Fruit fly (Drosophila melanogaster) whole organism, embryonic: ENCODE results near the gene ph-p.

ENCODE experiments used
- Abd-B ChIP-seq: fragments of 200-800 bp; sonication (Bioruptor generic); optimal IDR thresholded peaks from 2 replicates; lab custom pipeline; 2018; ENCODE audit warnings: missing biosample characterization, mild to moderate bottlenecking, missing genetic modification characterization, moderate library complexity
- CG13894 ChIP-seq: fragments of 200-800 bp; sonication (Bioruptor generic); optimal IDR thresholded peaks from 3 replicates; lab custom pipeline; 2018; ENCODE audit warnings: missing biosample characterization, mild to moderate bottlenecking, missing genetic modification characterization, moderate library complexity
- CG14014 ChIP-seq: fragments of 200-800 bp; sonication (Bioruptor generic); IDR thresholded peaks from 2 replicates; pipeline ENCODE4 v1.3.6; 2022; ENCODE audit warnings: missing biosample characterization, missing genetic modification characterization
- CG17328 ChIP-seq: fragments of 200-800 bp; sonication (Bioruptor generic); IDR thresholded peaks from 2 replicates; pipeline ENCODE4 v1.3.6; 2022; ENCODE audit warnings: missing biosample characterization, missing genetic modification characterization
- CG17359 ChIP-seq: fragments of 200-800 bp; sonication (Bioruptor generic); optimal IDR thresholded peaks from 3 replicates; lab custom pipeline; 2018; ENCODE audit warnings: missing biosample characterization, mild to moderate bottlenecking, missing genetic modification characterization, moderate library complexity
- CG17829 ChIP-seq: fragments of 200-800 bp; optimal IDR thresholded peaks from 2 replicates; lab custom pipeline; 2019; ENCODE audit warnings: missing biosample characterization, mild to moderate bottlenecking, missing genetic modification characterization, moderate library complexity
- CG1792 ChIP-seq: fragments of 200-800 bp; sonication (Bioruptor generic); optimal IDR thresholded peaks from 2 replicates; lab custom pipeline; 2016; ENCODE audit warnings: missing biosample characterization, missing genetic modification characterization
- CG18599 ChIP-seq: fragments of 200-800 bp; sonication (Bioruptor generic); optimal IDR thresholded peaks from 3 replicates; lab custom pipeline; 2017; ENCODE audit warnings: missing biosample characterization, missing genetic modification characterization, mild to moderate bottlenecking, moderate library complexity, missing genetic modification reagents
- CG2875 ChIP-seq: fragments of 200-800 bp; sonication (Bioruptor generic); optimal IDR thresholded peaks from 2 replicates; lab custom pipeline; 2017; ENCODE audit warnings: missing biosample characterization, mild to moderate bottlenecking, missing genetic modification characterization, missing genetic modification reagents
- CG31441 ChIP-seq: fragments of 200-800 bp; sonication (Bioruptor generic); IDR thresholded peaks from 2 replicates; pipeline ENCODE4 v1.3.6; 2022; ENCODE audit warnings: missing biosample characterization, missing genetic modification characterization
- CG4282 ChIP-seq: fragments of 200-800 bp; sonication (Bioruptor generic); optimal IDR thresholded peaks from 2 replicates; lab custom pipeline; 2016; ENCODE audit warnings: missing biosample characterization, missing genetic modification characterization
- CG4404 ChIP-seq: fragments of 200-800 bp; sonication (Bioruptor generic); IDR thresholded peaks from 2 replicates; pipeline ENCODE4 v1.3.6; 2022; ENCODE audit warnings: missing biosample characterization, missing genetic modification characterization
- CG6654 ChIP-seq: fragments of 200-800 bp; sonication (Bioruptor generic); optimal IDR thresholded peaks from 2 replicates; lab custom pipeline; 2017; ENCODE audit warnings: missing biosample characterization, mild to moderate bottlenecking, missing genetic modification characterization
- CG7987 ChIP-seq: fragments of 200-800 bp; sonication (Bioruptor generic); optimal IDR thresholded peaks from 2 replicates; lab custom pipeline; 2018; ENCODE audit warnings: missing biosample characterization, mild to moderate bottlenecking, missing genetic modification characterization, moderate library complexity
- CG8478 ChIP-seq: fragments of >200 bp; optimal IDR thresholded peaks from 2 replicates; lab custom pipeline; 2018
- CG8944 ChIP-seq: fragments of 200-800 bp; sonication (Bioruptor generic); optimal IDR thresholded peaks from 3 replicates; lab custom pipeline; 2016; ENCODE audit warnings: missing biosample characterization, missing genetic modification characterization
- E2f1 ChIP-seq: fragments of 200-800 bp; sonication (Bioruptor generic); IDR thresholded peaks from 2 replicates; pipeline ENCODE4 v1.3.6; 2022; ENCODE audit warnings: missing biosample characterization, missing genetic modification characterization
- E2f2 ChIP-seq: fragments of 200-800 bp; sonication (Bioruptor generic); IDR thresholded peaks from 2 replicates; pipeline ENCODE4 v1.3.6; 2022; ENCODE audit warnings: missing biosample characterization, missing genetic modification characterization
- HLH3B ChIP-seq: fragments of 200-800 bp; sonication (Bioruptor generic); IDR thresholded peaks from 2 replicates; pipeline ENCODE4 v1.3.6; 2022; ENCODE audit warnings: missing biosample characterization, missing genetic modification characterization
- Mrtf ChIP-seq: fragments of 200-800 bp; sonication (Bioruptor generic); IDR thresholded peaks from 3 replicates; pipeline ENCODE4 v1.3.6; 2022; ENCODE audit warnings: missing biosample characterization, missing genetic modification characterization
- NFAT ChIP-seq: fragments of 200-800 bp; sonication (Bioruptor generic); IDR thresholded peaks from 2 replicates; pipeline ENCODE4 v1.3.6; 2022; ENCODE audit warnings: missing biosample characterization, missing genetic modification characterization
- NfI ChIP-seq: fragments of 200-800 bp; sonication (Bioruptor generic); optimal IDR thresholded peaks from 3 replicates; lab custom pipeline; 2018; ENCODE audit warnings: missing biosample characterization, mild to moderate bottlenecking, missing genetic modification characterization, moderate library complexity
- Poxn ChIP-seq: fragments of 200-800 bp; sonication (Bioruptor generic); IDR thresholded peaks from 2 replicates; pipeline ENCODE4 v1.3.6; 2022; ENCODE audit warnings: missing biosample characterization, missing genetic modification characterization
- Spps ChIP-seq: fragments of 200-800 bp; sonication (Bioruptor generic); optimal IDR thresholded peaks from 2 replicates; lab custom pipeline; 2018; ENCODE audit warnings: missing biosample characterization, mild to moderate bottlenecking, missing genetic modification characterization
- TFAM ChIP-seq: fragments of 200-800 bp; sonication (Bioruptor generic); optimal IDR thresholded peaks from 2 replicates; lab custom pipeline; 2017; ENCODE audit warnings: missing biosample characterization, missing genetic modification characterization, inconsistent platforms
- Xbp1 ChIP-seq: fragments of 200-800 bp; sonication (Bioruptor generic); optimal IDR thresholded peaks from 3 replicates; lab custom pipeline; 2016; ENCODE audit warnings: missing biosample characterization, mild to moderate bottlenecking, missing genetic modification characterization
- Xrp1 ChIP-seq: fragments of 200-800 bp; sonication (Bioruptor generic); IDR thresholded peaks from 2 replicates; pipeline ENCODE4 v1.3.6; 2022; ENCODE audit warnings: missing biosample characterization, missing genetic modification characterization
- amos ChIP-seq: fragments of 200-800 bp; sonication (Bioruptor generic); IDR thresholded peaks from 2 replicates; pipeline ENCODE4 v1.3.6; 2022; ENCODE audit warnings: missing biosample characterization, missing genetic modification characterization; ENCODE audit not compliant: partially characterized antibody
- ase ChIP-seq: fragments of 200-800 bp; sonication (Bioruptor generic); IDR thresholded peaks from 3 replicates; pipeline ENCODE4 v1.3.6; 2022; ENCODE audit warnings: missing biosample characterization, missing genetic modification characterization
- bsh ChIP-seq, 2 experiments: fragments of 200-800 bp; sonication (Bioruptor generic); optimal IDR thresholded peaks; 2 replicates each; lab custom pipeline; 2017 to 2018; ENCODE audit warnings: mild to moderate bottlenecking in 2 of 2, missing biosample characterization in 2 of 2, missing genetic modification characterization in 2 of 2, moderate library complexity in 1 of 2
- btn ChIP-seq: fragments of 200-800 bp; sonication (Bioruptor generic); optimal IDR thresholded peaks from 2 replicates; lab custom pipeline; 2016; ENCODE audit warnings: missing biosample characterization, missing genetic modification characterization
- cato ChIP-seq: fragments of 200-800 bp; sonication (Bioruptor generic); optimal IDR thresholded peaks from 2 replicates; lab custom pipeline; 2016; ENCODE audit warnings: missing biosample characterization, missing genetic modification characterization, borderline replicate concordance
- crol ChIP-seq: fragments of 200-800 bp; sonication (Bioruptor generic); IDR thresholded peaks from 2 replicates; pipeline ENCODE4 v1.3.6; 2022; ENCODE audit warnings: missing biosample characterization, missing genetic modification characterization
- cwo ChIP-seq: fragments of 200-800 bp; sonication (Bioruptor generic); optimal IDR thresholded peaks from 3 replicates; lab custom pipeline; 2017; ENCODE audit warnings: missing biosample characterization, missing genetic modification characterization, mild to moderate bottlenecking, moderate library complexity, missing genetic modification reagents
- dpn ChIP-seq, 2 experiments: fragments of 200-800 bp; sonication (Bioruptor generic); optimal IDR thresholded peaks; 3 replicates each; lab custom pipeline; 2016; ENCODE audit warnings: missing biosample characterization in 2 of 2, missing genetic modification characterization in 2 of 2
- dysf ChIP-seq: fragments of 200-800 bp; sonication (Bioruptor generic); IDR thresholded peaks from 3 replicates; pipeline ENCODE4 v1.3.6; 2022; ENCODE audit warnings: missing biosample characterization, missing genetic modification characterization
- fd102C ChIP-seq: fragments of 200-800 bp; sonication (Bioruptor generic); optimal IDR thresholded peaks from 2 replicates; lab custom pipeline; 2018; ENCODE audit warnings: missing biosample characterization, mild to moderate bottlenecking, missing genetic modification characterization, moderate library complexity
- fru ChIP-seq: fragments of >200 bp; optimal IDR thresholded peaks from 2 replicates; lab custom pipeline; 2017
- gro ChIP-seq: fragments of 200-800 bp; sonication (Bioruptor generic); optimal IDR thresholded peaks from 2 replicates; lab custom pipeline; 2016; ENCODE audit warnings: missing biosample characterization, missing genetic modification characterization
- h ChIP-seq: fragments of >200 bp; optimal IDR thresholded peaks from 2 replicates; lab custom pipeline; 2017
- ind ChIP-seq: fragments of 200-800 bp; sonication (Bioruptor generic); optimal IDR thresholded peaks from 3 replicates; lab custom pipeline; 2016; ENCODE audit warnings: missing biosample characterization, missing genetic modification characterization
- kah ChIP-seq: fragments of 200-800 bp; sonication (Bioruptor generic); optimal IDR thresholded peaks from 2 replicates; lab custom pipeline; 2018; ENCODE audit warnings: missing biosample characterization, mild to moderate bottlenecking, missing genetic modification characterization
- lbe ChIP-seq: fragments of 200-800 bp; sonication (Bioruptor generic); optimal IDR thresholded peaks from 2 replicates; lab custom pipeline; 2016; ENCODE audit warnings: missing biosample characterization, mild to moderate bottlenecking, missing genetic modification characterization
- lola ChIP-seq, 3 experiments: fragments of >200 bp in 2 of 3; fragments of 200-800 bp in 1 of 3; sonication (Bioruptor generic) in 1 of 3; optimal IDR thresholded peaks; 2 replicates each; lab custom pipeline; 2017 to 2019; ENCODE audit warnings: missing biosample characterization in 3 of 3, missing genetic modification characterization in 3 of 3, mild to moderate bottlenecking in 1 of 3, moderate library complexity in 1 of 3
- mam ChIP-seq: fragments of 200-800 bp; sonication (Bioruptor generic); optimal IDR thresholded peaks from 3 replicates; lab custom pipeline; 2016; ENCODE audit warnings: missing biosample characterization, missing genetic modification characterization
- mirr ChIP-seq: fragments of 200-800 bp; sonication (Bioruptor generic); optimal IDR thresholded peaks from 3 replicates; lab custom pipeline; 2018; ENCODE audit warnings: missing biosample characterization, mild to moderate bottlenecking, missing genetic modification characterization
- prd ChIP-seq, 3 experiments: fragments of >200 bp in 2 of 3; fragments of 200-800 bp in 1 of 3; sonication (Bioruptor generic) in 1 of 3; optimal IDR thresholded peaks in 2 of 3; IDR thresholded peaks in 1 of 3; 2 replicates in 2 of 3; 3 replicates in 1 of 3; pipeline versions ENCODE4 v1.3.6 to Lab custom; 2017 to 2022; ENCODE audit warnings: missing biosample characterization in 1 of 3, missing genetic modification characterization in 1 of 3
- sisA ChIP-seq: fragments of 200-800 bp; sonication (Bioruptor generic); IDR thresholded peaks from 2 replicates; pipeline ENCODE4 v1.3.6; 2022; ENCODE audit warnings: missing biosample characterization, missing genetic modification characterization
- slou ChIP-seq: fragments of 200-800 bp; sonication (Bioruptor generic); optimal IDR thresholded peaks from 3 replicates; lab custom pipeline; 2016; ENCODE audit warnings: missing biosample characterization, missing genetic modification characterization
- ttk ChIP-seq: fragments of 200-800 bp; sonication (Bioruptor generic); IDR thresholded peaks from 2 replicates; pipeline ENCODE4 v2.1.2; 2022; ENCODE audit warnings: missing biosample characterization, missing genetic modification characterization

Gene ph-p

DNA sequence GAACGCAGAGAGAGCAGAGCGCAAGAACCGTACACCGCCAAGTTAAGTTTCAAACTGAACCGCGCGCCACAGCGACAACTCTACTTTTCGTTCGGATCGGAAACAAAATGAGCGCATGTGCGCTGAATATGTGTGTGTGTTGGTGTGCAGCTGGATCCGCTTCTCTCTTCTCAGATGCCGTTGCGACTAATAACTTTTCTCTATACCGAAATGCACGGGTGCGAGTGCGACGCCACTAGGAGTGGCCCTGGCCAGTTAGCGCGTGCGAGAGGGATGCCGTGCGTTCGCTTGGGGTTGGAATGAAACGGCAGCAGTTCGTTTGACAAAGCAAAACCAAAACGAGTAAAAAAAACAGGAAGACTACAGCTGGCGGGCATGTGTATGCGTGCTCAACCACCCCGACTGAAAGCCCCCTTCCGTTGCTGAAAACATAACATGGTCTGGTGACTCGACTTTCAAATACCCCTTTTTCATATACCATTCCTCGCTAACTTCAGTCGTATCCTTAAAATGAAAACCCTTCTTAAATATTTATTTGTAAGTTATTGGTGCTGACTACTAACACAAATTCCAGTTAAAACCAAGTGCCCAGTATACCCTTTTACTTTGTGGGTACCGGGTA, 1.2 kb downstream of the ph-p start (continued):
- TF ChIP-seq CG1792 (GFP tag; lab: Kevin White, UChicago) (peak; percentile 100), crol (GFP tag; lab: Robert Waterston, UW) (peak; percentile 96), Xrp1 (GFP tag; lab: Robert Waterston, UW) (peak; percentile 100), CG14014 (peak; percentile 100), h (lab: Kevin White, UChicago) (no peak), TFAM (peak; percentile 98), CG6654 (peak; percentile 97), CG2875 (GFP tag; lab: Kevin White, UChicago) (peak; percentile 100), CG8478 (lab: Kevin White, UChicago) (peak; percentile 95), CG4404 (GFP tag; lab: Robert Waterston, UW) (peak; percentile 100), mam (peak; percentile 100), kah (GFP tag; lab: Kevin White, UChicago) (peak; percentile 99), bsh (GFP tag; optimal IDR thresholded peaks at IDR 0.05; lab: Kevin White, UChicago) (peak; percentile 96 to 100), gro (GFP tag; lab: Kevin White, UChicago) (peak; percentile 100), Abd-B (GFP tag; lab: Kevin White, UChicago) (peak; percentile 100), lbe (GFP tag; lab: Kevin White, UChicago) (peak; percentile 99), slou (GFP tag; lab: Kevin White, UChicago) (peak; percentile 100), amos (GFP tag; lab: Robert Waterston, UW) (no peak), CG17829 (tag; lab: Kevin White, UChicago) (peak; percentile 100), Spps (tag; lab: Kevin White, UChicago) (peak; percentile 100), Mrtf (GFP tag; lab: Robert Waterston, UW) (peak; percentile 100), ttk (GFP tag; lab: Robert Waterston, UW) (peak; percentile 100), E2f1 (peak; percentile 100), lola (GFP tag; optimal IDR thresholded peaks at IDR 0.05; lab: Kevin White, UChicago) (peak in 1 of 3 experiments; percentile 100), fd102C (GFP tag; lab: Kevin White, UChicago) (peak; percentile 100), dpn (GFP tag; optimal IDR thresholded peaks at IDR 0.05; lab: Kevin White, UChicago) (peak; percentile 100), E2f2 (GFP tag; lab: Robert Waterston, UW) (peak; percentile 91), CG13894 (peak; percentile 99), CG4282 (peak; percentile 99), Xbp1 (GFP tag; lab: Kevin White, UChicago) (peak; percentile 100), mirr (GFP tag; lab: Kevin White, UChicago) (peak; percentile 100), ind (GFP tag; lab: Kevin White, UChicago) (peak; percentile 100), HLH3B (peak; percentile 100), cato (GFP tag; lab: Kevin White, UChicago) (peak; percentile 100), NFAT (GFP tag; lab: Robert Waterston, UW) (peak; percentile 100), CG17328 (peak; percentile 100), NfI (GFP tag; lab: Kevin White, UChicago) (peak; percentile 100), dysf (GFP tag; lab: Robert Waterston, UW) (peak; percentile 100), CG8944 (GFP tag; lab: Kevin White, UChicago) (peak; percentile 100), CG31441 (GFP tag; lab: Robert Waterston, UW) (peak; percentile 79), prd (optimal IDR thresholded peaks at IDR 0.05; lab: Kevin White, UChicago) (no peak), prd (GFP tag; IDR thresholded peaks at IDR 0.05; lab: Robert Waterston, UW) (peak; percentile 100), fru (no peak), CG7987 (GFP tag; lab: Kevin White, UChicago) (peak; percentile 99), CG18599 (GFP tag; lab: Kevin White, UChicago) (peak; percentile 100), cwo (peak; percentile 98), sisA (GFP tag; lab: Robert Waterston, UW) (peak; percentile 100), btn (peak; percentile 100), ase (peak; percentile 100), Poxn (GFP tag; lab: Robert Waterston, UW) (peak; percentile 99), CG17359 (tag; lab: Kevin White, UChicago) (peak; percentile 100)
